Fruit fly (Drosophila melanogaster): ENCODE measurements around the gene Nak.

Nak gene

DNA sequence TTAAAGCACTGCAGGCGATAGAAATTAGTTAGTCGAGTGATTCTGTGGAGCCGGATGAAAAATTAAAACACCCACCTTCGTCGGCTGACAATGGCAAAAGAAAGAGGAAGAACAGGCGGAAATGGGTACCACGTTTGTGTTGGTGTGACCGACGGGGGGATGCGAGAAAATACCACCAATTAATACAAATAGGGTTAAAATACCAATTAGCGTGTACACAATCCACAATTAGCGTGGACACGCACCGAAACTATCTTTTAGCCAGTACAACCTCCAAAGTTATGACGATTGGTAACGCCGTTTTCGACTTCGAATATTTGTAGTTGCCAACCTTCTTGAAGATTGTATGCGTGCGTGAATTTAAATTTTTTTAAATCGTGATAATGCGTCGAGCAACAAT, 40.6 kb upstream of the Nak start, which contains the start of gene RpL30:
Gene RpL30, minus strand, starts transcription at position 177 of the 400 bp plus-strand sequence.
- TF ChIP-seq ovo (GFP tag; optimal IDR thresholded peaks at IDR 0.05) (peak; percentile 85), Clk (GFP tag; optimal IDR thresholded peaks at IDR 0.05) (peak; percentile 88), kay (GFP tag; ENCODE audit: borderline replicate concordance) (no peak), cic (GFP tag; optimal IDR thresholded peaks at IDR 0.05) (peak; percentile 85), CG5204 (GFP tag; optimal IDR thresholded peaks at IDR 0.05) (peak; percentile 57), CG33017 (tag; optimal IDR thresholded peaks at IDR 0.05) (peak; percentile 88), bab1 (GFP tag; optimal IDR thresholded peaks at IDR 0.05) (peak; percentile 94), CG7045 (GFP tag; optimal IDR thresholded peaks at IDR 0.05) (peak; percentile 78), Mnt (GFP tag; optimal IDR thresholded peaks at IDR 0.05) (peak; percentile 97), CG14711 (tag; optimal IDR thresholded peaks at IDR 0.05) (peak; percentile 80), CG1620 (GFP tag; optimal IDR thresholded peaks at IDR 0.05) (peak; percentile 85), CG7101 (tag; optimal IDR thresholded peaks at IDR 0.05) (peak; percentile 94), CG11617 (GFP tag; optimal IDR thresholded peaks at IDR 0.05) (peak; percentile 91), Crg-1 (GFP tag; optimal IDR thresholded peaks at IDR 0.05) (peak; percentile 94), CG12768 (GFP tag; optimal IDR thresholded peaks at IDR 0.05) (peak; percentile 85), toe (GFP tag; optimal IDR thresholded peaks at IDR 0.05) (peak; percentile 59), pad (GFP tag; optimal IDR thresholded peaks at IDR 0.05) (peak; percentile 79), tj (GFP tag; optimal IDR thresholded peaks at IDR 0.05) (peak; percentile 75), cnc (optimal IDR thresholded peaks at IDR 0.05) (no peak), Hr96 (GFP tag; optimal IDR thresholded peaks at IDR 0.05) (peak; percentile 90)

DNA sequence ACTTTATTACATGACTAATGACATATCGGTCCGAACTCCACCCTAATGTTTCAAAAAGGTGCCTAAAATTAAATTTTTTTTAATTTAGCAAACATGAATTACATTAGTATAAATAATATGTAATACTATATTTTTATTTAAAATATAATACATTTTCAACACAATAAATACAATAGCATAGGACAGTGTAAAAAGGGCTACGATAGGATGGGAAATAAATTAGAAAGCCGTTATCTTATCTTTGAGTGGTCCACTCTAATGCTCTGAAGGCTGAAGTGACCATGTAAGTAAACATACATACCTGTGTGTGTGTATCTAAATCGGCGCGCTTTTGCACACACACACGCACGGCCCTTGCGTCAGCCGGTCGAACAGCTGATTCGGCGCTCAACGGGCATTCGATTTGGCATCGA, 34.4 kb upstream of the Nak start, which contains the start of gene CG31793:
Gene CG31793, plus strand, starts transcription at position 409 of the 413 bp plus-strand sequence.
- peak; percentile 79 for TF ChIP-seq CG11617 (GFP tag; optimal IDR thresholded peaks at IDR 0.05)
- no peak for TF ChIP-seq CG12768 (GFP tag; optimal IDR thresholded peaks at IDR 0.05)
- TF ChIP-seq CG14711 (tag; optimal IDR thresholded peaks at IDR 0.05): peak; percentile 68
- peak; percentile 18 for TF ChIP-seq toe (GFP tag; optimal IDR thresholded peaks at IDR 0.05)
- no peak for TF ChIP-seq CG1620 (GFP tag; optimal IDR thresholded peaks at IDR 0.05)
- peak; percentile 61 for TF ChIP-seq ovo (GFP tag; optimal IDR thresholded peaks at IDR 0.05)
- no peak for TF ChIP-seq kay (GFP tag; ENCODE audit: borderline replicate concordance)
- TF ChIP-seq tj (GFP tag; optimal IDR thresholded peaks at IDR 0.05): no peak
- peak; percentile 56 for TF ChIP-seq CG33017 (tag; optimal IDR thresholded peaks at IDR 0.05)
- TF ChIP-seq Crg-1 (GFP tag; optimal IDR thresholded peaks at IDR 0.05): peak; percentile 55
- TF ChIP-seq CG5204 (GFP tag; optimal IDR thresholded peaks at IDR 0.05): peak; percentile 12
- peak; percentile 84 for TF ChIP-seq bab1 (GFP tag; optimal IDR thresholded peaks at IDR 0.05)
- peak; percentile 23 for TF ChIP-seq pad (GFP tag; optimal IDR thresholded peaks at IDR 0.05)
- TF ChIP-seq Hr96 (GFP tag; optimal IDR thresholded peaks at IDR 0.05): no peak
- no peak for TF ChIP-seq cnc (optimal IDR thresholded peaks at IDR 0.05)
- TF ChIP-seq Clk (GFP tag; optimal IDR thresholded peaks at IDR 0.05): no peak
- peak; percentile 85 for TF ChIP-seq CG7101 (tag; optimal IDR thresholded peaks at IDR 0.05)
- peak; percentile 47 for TF ChIP-seq CG7045 (GFP tag; optimal IDR thresholded peaks at IDR 0.05)
- TF ChIP-seq Mnt (GFP tag; optimal IDR thresholded peaks at IDR 0.05): no peak
- peak; percentile 89 for TF ChIP-seq cic (GFP tag; optimal IDR thresholded peaks at IDR 0.05)

DNA sequence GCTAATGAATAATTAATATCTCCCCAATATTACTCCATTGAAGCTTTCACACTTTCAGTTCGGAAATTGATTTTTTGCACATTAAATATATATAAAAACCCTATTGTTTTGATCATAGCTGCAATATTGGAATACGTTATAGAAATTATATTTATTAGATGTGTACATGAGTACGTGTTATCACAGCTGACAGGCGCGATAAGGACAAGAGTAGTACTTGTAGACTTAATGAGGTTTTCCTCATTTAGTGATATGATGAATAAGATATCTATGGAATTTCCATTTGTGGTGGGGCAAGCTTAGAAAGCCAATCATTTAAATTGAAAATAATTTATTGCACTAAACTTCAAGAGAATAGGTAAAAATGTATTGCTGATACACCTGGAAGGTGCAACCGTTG, 33.9 kb upstream of the Nak start:
- TF ChIP-seq CG7101 (tag; optimal IDR thresholded peaks at IDR 0.05) (no peak), kay (GFP tag; ENCODE audit: borderline replicate concordance) (no peak), CG11617 (GFP tag; optimal IDR thresholded peaks at IDR 0.05) (no peak), CG5204 (GFP tag; optimal IDR thresholded peaks at IDR 0.05) (no peak), tj (GFP tag; optimal IDR thresholded peaks at IDR 0.05) (no peak), cic (GFP tag; optimal IDR thresholded peaks at IDR 0.05) (no peak), CG14711 (tag; optimal IDR thresholded peaks at IDR 0.05) (no peak), toe (GFP tag; optimal IDR thresholded peaks at IDR 0.05) (no peak), CG7045 (GFP tag; optimal IDR thresholded peaks at IDR 0.05) (no peak), Hr96 (GFP tag; optimal IDR thresholded peaks at IDR 0.05) (no peak), Crg-1 (GFP tag; optimal IDR thresholded peaks at IDR 0.05) (no peak), Mnt (GFP tag; optimal IDR thresholded peaks at IDR 0.05) (no peak), pad (GFP tag; optimal IDR thresholded peaks at IDR 0.05) (no peak), CG12768 (GFP tag; optimal IDR thresholded peaks at IDR 0.05) (no peak), ovo (GFP tag; optimal IDR thresholded peaks at IDR 0.05) (no peak), bab1 (GFP tag; optimal IDR thresholded peaks at IDR 0.05) (no peak), CG33017 (tag; optimal IDR thresholded peaks at IDR 0.05) (no peak), CG1620 (GFP tag; optimal IDR thresholded peaks at IDR 0.05) (no peak), Clk (GFP tag; optimal IDR thresholded peaks at IDR 0.05) (no peak)

DNA sequence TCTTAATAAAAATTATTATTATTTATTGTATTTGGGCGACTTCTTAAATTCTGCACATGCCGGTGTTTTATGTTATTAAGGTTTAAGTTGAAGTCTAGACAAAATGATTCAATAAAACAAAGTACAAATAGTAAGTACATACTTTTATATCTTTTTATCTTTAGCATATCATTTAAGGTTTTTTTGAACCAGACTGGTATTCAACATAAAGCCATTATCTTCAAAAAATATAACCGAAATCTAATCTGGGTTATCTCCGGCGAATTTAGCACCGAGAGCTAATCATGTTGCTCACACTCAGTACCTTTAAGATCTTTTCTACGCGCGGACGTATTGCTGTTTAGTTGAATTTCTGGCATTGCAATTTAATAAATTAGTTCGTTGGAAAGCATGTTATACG, 28.6 kb upstream of the Nak start, which contains the start of gene CG31792:
Gene CG31792, plus strand, starts transcription at position 301 of the 400 bp plus-strand sequence.
- TF ChIP-seq ovo (GFP tag; optimal IDR thresholded peaks at IDR 0.05) (no peak), toe (GFP tag; optimal IDR thresholded peaks at IDR 0.05) (no peak), bab1 (GFP tag; optimal IDR thresholded peaks at IDR 0.05) (no peak), CG7045 (GFP tag; optimal IDR thresholded peaks at IDR 0.05) (no peak), kay (GFP tag; ENCODE audit: borderline replicate concordance) (no peak), CG11617 (GFP tag; optimal IDR thresholded peaks at IDR 0.05) (no peak), CG33017 (tag; optimal IDR thresholded peaks at IDR 0.05) (no peak), CG1620 (GFP tag; optimal IDR thresholded peaks at IDR 0.05) (no peak), tj (GFP tag; optimal IDR thresholded peaks at IDR 0.05) (no peak), CG12768 (GFP tag; optimal IDR thresholded peaks at IDR 0.05) (no peak), Crg-1 (GFP tag; optimal IDR thresholded peaks at IDR 0.05) (no peak), CG5204 (GFP tag; optimal IDR thresholded peaks at IDR 0.05) (no peak), cic (GFP tag; optimal IDR thresholded peaks at IDR 0.05) (no peak), Clk (GFP tag; optimal IDR thresholded peaks at IDR 0.05) (no peak), Hr96 (GFP tag; optimal IDR thresholded peaks at IDR 0.05) (no peak), CG14711 (tag; optimal IDR thresholded peaks at IDR 0.05) (no peak), CG7101 (tag; optimal IDR thresholded peaks at IDR 0.05) (no peak), pad (GFP tag; optimal IDR thresholded peaks at IDR 0.05) (no peak), cnc (optimal IDR thresholded peaks at IDR 0.05) (no peak), Mnt (GFP tag; optimal IDR thresholded peaks at IDR 0.05) (no peak)

DNA sequence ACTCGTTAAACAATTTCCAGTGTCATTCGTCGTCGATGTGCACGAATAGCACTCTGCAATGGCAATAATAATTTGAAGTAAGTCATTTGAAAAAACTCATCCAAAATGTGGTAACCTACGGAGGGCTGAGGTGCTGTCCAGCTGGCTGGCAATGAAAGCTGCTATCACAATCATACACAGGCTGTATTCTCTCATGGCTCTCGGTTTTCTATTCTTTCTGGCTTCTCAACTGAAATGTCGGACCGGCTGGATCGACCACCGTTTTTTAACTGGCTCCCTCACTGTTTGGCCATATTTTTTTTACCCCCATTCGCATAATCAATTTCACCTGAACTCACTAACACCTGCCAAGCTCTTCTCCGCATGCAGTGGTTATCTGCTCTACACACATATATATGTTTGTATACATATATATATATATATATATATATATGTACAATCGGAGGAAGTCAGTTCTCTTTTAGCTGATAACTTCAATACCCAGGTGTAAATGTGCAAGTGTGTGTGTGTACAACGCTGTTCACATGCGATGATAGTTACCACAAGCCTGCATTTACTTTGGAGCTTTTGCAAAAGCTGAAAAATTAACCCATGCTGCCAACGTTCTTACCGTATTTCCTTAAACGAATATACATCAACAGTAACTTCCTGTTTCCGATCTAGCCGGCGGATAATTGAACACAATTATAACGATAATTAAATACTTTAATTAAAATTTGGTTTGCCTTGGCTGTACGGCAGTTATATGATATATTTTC, 27.3 kb upstream of the Nak start, which contains the start of gene CG10650:
Gene CG10650, minus strand, starts transcription at position 275 of the 758 bp plus-strand sequence.
- TF ChIP-seq kay (GFP tag; ENCODE audit: borderline replicate concordance) (peak; percentile 92), Hr96 (GFP tag; optimal IDR thresholded peaks at IDR 0.05) (no peak), Mnt (GFP tag; optimal IDR thresholded peaks at IDR 0.05) (peak; percentile 48), cic (GFP tag; optimal IDR thresholded peaks at IDR 0.05) (peak; percentile 79), CG11617 (GFP tag; optimal IDR thresholded peaks at IDR 0.05) (no peak)
